Worm (Caenorhabditis elegans) whole organism, early embryonic: Measurements from ENCODE around the gene vdac-1.

Source experiments
- B0310.2 ChIP-seq: sonication (generic microtip); optimal IDR thresholded peaks from 2 replicates; lab custom pipeline; 2016; ENCODE audit warnings: mild to moderate bottlenecking, missing genetic modification characterization, missing compliant biosample characterization
- F13C5.2 ChIP-seq: sonication (generic microtip); optimal IDR thresholded peaks from 2 replicates; lab custom pipeline; 2017; ENCODE audit warnings: mild to moderate bottlenecking, missing genetic modification characterization, inconsistent platforms, missing compliant biosample characterization
- aly-1 ChIP-seq: sonication (generic microtip); optimal IDR thresholded peaks from 2 replicates; lab custom pipeline; 2016; ENCODE audit warnings: missing genetic modification characterization, missing compliant biosample characterization
- ama-1 ChIP-seq: fragments of 150-350 bp; optimal IDR thresholded peaks from 2 replicates; lab custom pipeline; 2014
- ceh-13 ChIP-seq: fragments of 200-800 bp; sonication (Bioruptor generic); optimal IDR thresholded peaks from 2 replicates; lab custom pipeline; 2018; ENCODE audit warnings: mild to moderate bottlenecking, missing genetic modification characterization, missing compliant biosample characterization
- ceh-36 ChIP-seq: sonication (generic microtip); optimal IDR thresholded peaks from 2 replicates; lab custom pipeline; 2016; ENCODE audit warnings: missing genetic modification characterization, inconsistent platforms, missing compliant biosample characterization
- ets-7 ChIP-seq: sonication (generic microtip); optimal IDR thresholded peaks from 2 replicates; lab custom pipeline; 2016; ENCODE audit warnings: missing genotype, missing genetic modification characterization, missing compliant biosample characterization
- flt-1 ChIP-seq: fragments of 200-800 bp; sonication (Bioruptor generic); IDR thresholded peaks from 2 replicates; pipeline ENCODE4 v1.3.6; 2022; ENCODE audit warnings: missing genetic modification characterization, missing compliant biosample characterization
- hmbx-1 ChIP-seq: sonication (generic microtip); optimal IDR thresholded peaks from 2 replicates; lab custom pipeline; 2016; ENCODE audit warnings: mild to moderate bottlenecking, missing genetic modification characterization, missing compliant biosample characterization
- hnd-1 ChIP-seq: sonication (generic microtip); optimal IDR thresholded peaks from 2 replicates; lab custom pipeline; 2016; ENCODE audit warnings: missing genetic modification characterization, missing compliant biosample characterization
- pes-1 ChIP-seq: fragments of 200-800 bp; sonication (Bioruptor generic); IDR thresholded peaks from 2 replicates; pipeline ENCODE4 v1.3.6; 2022; ENCODE audit warnings: missing genetic modification reagents, missing genetic modification characterization, missing compliant biosample characterization
- scrt-1 ChIP-seq: fragments of 200-800 bp; sonication (Bioruptor generic); IDR thresholded peaks from 2 replicates; pipeline ENCODE4 v1.3.6; 2022; ENCODE audit warnings: missing genetic modification characterization, missing compliant biosample characterization
- sea-1 ChIP-seq: fragments of 200-800 bp; sonication (Bioruptor generic); conservative IDR thresholded peaks from 2 replicates; pipeline ENCODE4 v1.3.6; 2022; ENCODE audit warnings: missing genetic modification characterization, missing compliant biosample characterization
- tbx-37 ChIP-seq: fragments of 200-800 bp; sonication (Bioruptor generic); conservative IDR thresholded peaks from 2 replicates; pipeline ENCODE4 v1.3.6; 2022; ENCODE audit warnings: missing genetic modification reagents, missing genetic modification characterization, missing compliant biosample characterization
- tra-4 ChIP-seq: sonication (generic microtip); optimal IDR thresholded peaks from 2 replicates; lab custom pipeline; 2017; ENCODE audit warnings: missing genetic modification characterization, missing compliant biosample characterization

The vdac-1 gene

DNA sequence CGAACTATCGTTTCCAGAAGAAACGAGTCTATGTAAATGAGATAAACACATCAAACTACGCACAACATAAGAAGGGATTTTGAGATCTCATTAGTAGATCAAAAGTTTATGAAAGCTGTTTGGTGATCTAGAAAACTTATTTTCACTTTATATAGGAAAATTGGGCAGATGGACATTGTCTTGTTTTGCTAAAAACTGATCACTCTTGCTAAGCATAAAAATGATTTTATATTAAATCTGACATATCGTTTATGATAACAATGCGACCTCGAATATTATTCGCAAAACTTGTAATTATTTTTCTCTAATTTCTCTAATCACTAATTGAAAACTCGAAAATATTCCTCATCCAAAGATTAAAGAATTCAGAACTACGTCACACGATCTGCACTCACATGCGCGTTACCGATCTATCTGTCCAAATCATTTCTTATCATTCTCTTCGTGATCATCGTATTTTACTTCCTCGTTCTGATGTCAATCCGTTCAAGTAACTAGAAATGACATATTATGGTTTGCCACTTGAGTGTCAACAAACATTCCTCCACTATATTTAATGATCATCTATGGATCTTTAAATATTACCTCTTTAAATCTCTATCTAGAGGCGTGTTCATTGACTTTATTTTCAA, 37.8 kb downstream of the vdac-1 start, which contains the start of gene F55G1.7:
Gene F55G1.7, minus strand, starts transcription at position 51 of the 632 bp plus-strand sequence.
- TF ChIP-seq F13C5.2 (no peak), ceh-36 (tag; lab: Kevin White, UChicago) (no peak), ama-1 (lab: Kevin White, UChicago) (no peak), pes-1 (GFP tag; lab: Robert Waterston, UW) (no peak), tra-4 (tag; lab: Kevin White, UChicago) (no peak), scrt-1 (GFP tag; lab: Robert Waterston, UW) (no peak), sea-1 (no peak)

- TF ChIP-seq tbx-37 (GFP tag; lab: Robert Waterston, UW) = no peak
- TF ChIP-seq ama-1 (lab: Kevin White, UChicago) = no peak
- no peak for TF ChIP-seq aly-1 (tag; lab: Kevin White, UChicago)
- TF ChIP-seq F13C5.2 = no peak
- no peak for TF ChIP-seq B0310.2
- no peak for TF ChIP-seq hmbx-1
These were observed 39.1 kb downstream of the vdac-1 start for ce11 chrIV:7468638-7469037.

- TF ChIP-seq ceh-36 (tag; lab: Kevin White, UChicago) (no peak), ceh-13 (GFP tag; lab: Kevin White, UChicago) (no peak), sea-1 (no peak), scrt-1 (GFP tag; lab: Robert Waterston, UW) (no peak), ama-1 (lab: Kevin White, UChicago) (no peak)
These were observed 40.5 kb downstream of the vdac-1 start for ce11 chrIV:7467170-7467569.

DNA sequence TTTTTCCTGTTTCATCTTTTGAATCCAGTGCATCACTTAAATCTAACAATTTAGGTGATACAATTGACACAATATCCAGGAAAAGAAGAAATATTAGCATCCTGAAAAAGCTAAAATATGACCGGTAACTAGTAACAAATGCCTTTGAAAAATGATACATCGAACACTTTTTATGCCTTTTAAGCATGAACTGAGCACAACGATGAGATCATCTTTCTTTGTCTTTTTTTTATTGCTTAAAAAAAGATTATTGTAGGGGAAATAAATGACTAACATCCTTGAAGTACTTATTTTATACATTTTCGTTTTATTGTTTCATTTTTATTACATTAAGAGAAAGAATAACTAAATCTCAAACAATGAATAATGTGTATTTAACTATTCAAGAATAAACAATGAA, 41.8 kb downstream of the vdac-1 start, which contains the start of gene F13B6.3:
Gene F13B6.3, minus strand, starts transcription at position 101 of the 400 bp plus-strand sequence.
- TF ChIP-seq flt-1 (GFP tag; lab: Robert Waterston, UW) = no peak
- no peak for TF ChIP-seq B0310.2

DNA sequence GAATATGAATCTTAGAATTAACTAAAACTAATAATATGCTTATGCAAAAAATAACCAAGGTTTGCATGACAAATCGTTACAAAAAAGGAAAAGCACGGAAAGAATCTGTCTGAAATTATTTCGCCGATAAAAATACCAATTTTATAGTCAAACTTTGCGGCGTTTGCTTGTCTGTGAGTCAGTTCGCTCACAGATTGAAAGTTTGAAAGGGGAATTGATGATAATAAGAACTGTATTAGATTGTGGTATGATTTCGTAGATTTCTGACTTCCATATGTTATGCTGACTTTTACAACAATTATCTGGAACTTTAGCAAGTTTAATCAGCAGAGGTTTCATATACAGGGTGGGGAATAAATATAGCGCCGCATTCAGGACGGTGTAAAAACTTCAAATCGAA, 47.5 kb downstream of the vdac-1 start, which contains the start of gene F13B6.2:
Gene F13B6.2, minus strand, starts transcription at position 101 of the 400 bp plus-strand sequence.
- TF ChIP-seq ets-7 (tag; lab: Kevin White, UChicago) = no peak
- TF ChIP-seq ceh-13 (GFP tag; lab: Kevin White, UChicago) = no peak
- TF ChIP-seq tra-4 (tag; lab: Kevin White, UChicago) = no peak
- no peak for TF ChIP-seq aly-1 (tag; lab: Kevin White, UChicago)
- no peak for TF ChIP-seq ama-1 (lab: Kevin White, UChicago)
- no peak for TF ChIP-seq hnd-1 (tag; lab: Kevin White, UChicago)
